Fruit fly (Drosophila melanogaster) Kc167 (cell line): ENCODE measurements around the gene CG1738.

Experiments
- h ChIP-seq: fragments of >200 bp; optimal IDR thresholded peaks from 3 replicates; lab custom pipeline; 2018; ENCODE audit warnings: missing external identifiers
- insv ChIP-seq: fragments of >200 bp; optimal IDR thresholded peaks from 3 replicates; lab custom pipeline; 2018; ENCODE audit warnings: missing external identifiers
- psq ChIP-seq: fragments of >200 bp; optimal IDR thresholded peaks from 2 replicates; lab custom pipeline; 2017; ENCODE audit warnings: missing external identifiers

DNA sequence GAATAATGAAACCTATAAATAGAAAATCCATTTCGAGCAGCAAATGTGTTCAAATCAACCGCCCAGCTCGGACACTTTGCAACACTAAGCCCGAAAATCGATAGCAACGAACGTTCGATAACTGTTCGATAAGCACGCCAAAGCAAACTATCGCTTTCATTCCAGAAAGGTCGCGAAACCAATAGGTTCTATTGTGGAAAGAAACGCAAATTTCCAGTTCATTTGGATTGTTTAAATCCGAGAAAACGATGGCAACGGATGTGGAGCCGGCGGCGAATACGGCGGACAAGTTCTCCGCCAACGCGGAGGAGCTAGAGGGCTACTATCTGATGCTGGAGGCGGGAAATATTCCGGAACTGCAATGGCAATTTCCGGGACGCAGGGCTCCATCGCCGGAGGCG is 10.2 kb downstream of the CG1738 start, which contains the start of gene Pa1:
- TF ChIP-seq psq (lab: Kevin White, UChicago): no peak
- no peak for TF ChIP-seq h (lab: Kevin White, UChicago)
- no peak for TF ChIP-seq insv (lab: Kevin White, UChicago)
